Fruit fly (Drosophila melanogaster) whole organism, embryonic: ENCODE data around the gene GNBP3.
A peak's percentile ranks its signal among the peaks of the same experiment; 100 is the strongest.

Source experiments
- Abd-B ChIP-seq: fragments of 200-800 bp; sonication (Bioruptor generic); optimal IDR thresholded peaks from 2 replicates; lab custom pipeline; 2018; ENCODE audit warnings: missing biosample characterization, mild to moderate bottlenecking, missing genetic modification characterization, moderate library complexity
- Ada2b ChIP-seq: fragments of 200-800 bp; sonication (Bioruptor generic); IDR thresholded peaks from 2 replicates; pipeline ENCODE4 v1.3.6; 2022; ENCODE audit warnings: missing biosample characterization, missing genetic modification characterization
- Atf-2 ChIP-seq: fragments of 200-800 bp; sonication (Bioruptor generic); optimal IDR thresholded peaks from 2 replicates; lab custom pipeline; 2016; ENCODE audit warnings: missing biosample characterization, missing genetic modification characterization
- B-H2 ChIP-seq: fragments of 200-800 bp; sonication (Bioruptor generic); optimal IDR thresholded peaks from 2 replicates; lab custom pipeline; 2018; ENCODE audit warnings: missing biosample characterization, mild to moderate bottlenecking, missing genetic modification characterization
- CG10543 ChIP-seq: fragments of 200-800 bp; sonication (Bioruptor generic); optimal IDR thresholded peaks from 3 replicates; lab custom pipeline; 2017; ENCODE audit warnings: missing biosample characterization, mild to moderate bottlenecking, missing genetic modification characterization, moderate library complexity
- CG14667 ChIP-seq: fragments of 200-800 bp; sonication (Bioruptor generic); IDR thresholded peaks from 2 replicates; pipeline ENCODE4 v1.3.6; 2022; ENCODE audit warnings: missing biosample characterization, missing genetic modification characterization
- CG1792 ChIP-seq: fragments of 200-800 bp; sonication (Bioruptor generic); optimal IDR thresholded peaks from 2 replicates; lab custom pipeline; 2016; ENCODE audit warnings: missing biosample characterization, missing genetic modification characterization
- CG18599 ChIP-seq: fragments of 200-800 bp; sonication (Bioruptor generic); optimal IDR thresholded peaks from 3 replicates; lab custom pipeline; 2017; ENCODE audit warnings: missing biosample characterization, missing genetic modification characterization, mild to moderate bottlenecking, moderate library complexity, missing genetic modification reagents
- CG2120 ChIP-seq: fragments of 200-800 bp; sonication (Bioruptor generic); optimal IDR thresholded peaks from 3 replicates; lab custom pipeline; 2016; ENCODE audit warnings: missing biosample characterization, missing genetic modification characterization
- CG2889 ChIP-seq: fragments of 200-800 bp; sonication (Bioruptor generic); IDR thresholded peaks from 3 replicates; pipeline ENCODE4 v1.3.6; 2022; ENCODE audit warnings: missing biosample characterization, missing genetic modification characterization
- CG43689 ChIP-seq: fragments of 200-800 bp; sonication (Bioruptor generic); IDR thresholded peaks from 2 replicates; pipeline ENCODE4 v1.3.6; 2022; ENCODE audit warnings: missing biosample characterization, missing genetic modification characterization
- CG4617 ChIP-seq: fragments of 200-800 bp; sonication (Bioruptor generic); optimal IDR thresholded peaks from 3 replicates; lab custom pipeline; 2016; ENCODE audit warnings: missing biosample characterization, missing genetic modification characterization, borderline replicate concordance
- CG6654 ChIP-seq: fragments of 200-800 bp; sonication (Bioruptor generic); optimal IDR thresholded peaks from 2 replicates; lab custom pipeline; 2017; ENCODE audit warnings: missing biosample characterization, mild to moderate bottlenecking, missing genetic modification characterization
- CG6683 ChIP-seq: fragments of 200-800 bp; sonication (Bioruptor generic); optimal IDR thresholded peaks from 2 replicates; lab custom pipeline; 2017; ENCODE audit warnings: missing biosample characterization, mild to moderate bottlenecking, missing genetic modification characterization, missing genetic modification reagents
- CG7786 ChIP-seq: fragments of 200-800 bp; sonication (Bioruptor generic); optimal IDR thresholded peaks from 2 replicates; lab custom pipeline; 2016; ENCODE audit warnings: missing biosample characterization, missing genetic modification characterization
- CG7963 ChIP-seq: fragments of 200-800 bp; sonication (Bioruptor generic); IDR thresholded peaks from 3 replicates; pipeline ENCODE4 v1.3.6; 2022; ENCODE audit warnings: missing biosample characterization, missing genetic modification characterization; ENCODE audit not compliant: partially characterized antibody
- CG9437 ChIP-seq: fragments of 200-800 bp; sonication (Bioruptor generic); optimal IDR thresholded peaks from 2 replicates; lab custom pipeline; 2018; ENCODE audit warnings: missing biosample characterization, mild to moderate bottlenecking, missing genetic modification characterization
- CG9876 ChIP-seq: fragments of 200-800 bp; sonication (Bioruptor generic); optimal IDR thresholded peaks from 2 replicates; lab custom pipeline; 2016; ENCODE audit warnings: missing biosample characterization, missing genetic modification characterization
- Chrac-16 ChIP-seq: fragments of 200-800 bp; sonication (Bioruptor generic); optimal IDR thresholded peaks from 3 replicates; lab custom pipeline; 2016; ENCODE audit warnings: missing biosample characterization, missing genetic modification characterization
- CkIIα-i1 ChIP-seq: fragments of 200-800 bp; sonication (Bioruptor generic); IDR thresholded peaks from 2 replicates; pipeline ENCODE4 v1.3.6; 2022; ENCODE audit warnings: missing biosample characterization, missing genetic modification characterization
- Dip3 ChIP-seq: fragments of 200-800 bp; sonication (Bioruptor generic); optimal IDR thresholded peaks from 3 replicates; lab custom pipeline; 2016; ENCODE audit warnings: missing biosample characterization, missing genetic modification characterization
- Doc3 ChIP-seq: fragments of 200-800 bp; sonication (Bioruptor generic); IDR thresholded peaks from 3 replicates; pipeline ENCODE4 v1.3.6; 2022; ENCODE audit warnings: missing biosample characterization, missing genetic modification characterization; ENCODE audit not compliant: partially characterized antibody
- E2f1 ChIP-seq: fragments of 200-800 bp; sonication (Bioruptor generic); IDR thresholded peaks from 2 replicates; pipeline ENCODE4 v1.3.6; 2022; ENCODE audit warnings: missing biosample characterization, missing genetic modification characterization
- Lim3 ChIP-seq: fragments of 200-800 bp; sonication (Bioruptor generic); IDR thresholded peaks from 2 replicates; pipeline ENCODE4 v1.3.6; 2022; ENCODE audit warnings: missing biosample characterization, missing genetic modification characterization
- Rfx ChIP-seq: fragments of 200-800 bp; sonication (Bioruptor generic); IDR thresholded peaks from 2 replicates; pipeline ENCODE4 v1.3.6; 2022; ENCODE audit warnings: missing biosample characterization, missing genetic modification characterization
- Six4 ChIP-seq: fragments of 200-800 bp; sonication (Bioruptor generic); optimal IDR thresholded peaks from 2 replicates; lab custom pipeline; 2016; ENCODE audit warnings: missing biosample characterization, missing genetic modification characterization
- Sry-β ChIP-seq: fragments of 200-800 bp; sonication (Bioruptor generic); optimal IDR thresholded peaks from 2 replicates; lab custom pipeline; 2018; ENCODE audit warnings: missing biosample characterization, mild to moderate bottlenecking, missing genetic modification characterization, moderate library complexity
- Usf ChIP-seq: fragments of 200-800 bp; sonication (Bioruptor generic); optimal IDR thresholded peaks from 2 replicates; lab custom pipeline; 2017; ENCODE audit warnings: missing genotype, missing biosample characterization, missing genetic modification characterization
- al ChIP-seq: fragments of 200-800 bp; sonication (Bioruptor generic); IDR thresholded peaks from 2 replicates; pipeline ENCODE4 v1.3.6; 2022; ENCODE audit warnings: missing biosample characterization, missing genetic modification characterization
- cad ChIP-seq: fragments of >200 bp; optimal IDR thresholded peaks from 2 replicates; lab custom pipeline; 2017; ENCODE audit warnings: missing biosample characterization, missing genetic modification characterization
- cg ChIP-seq: fragments of 200-800 bp; sonication (Bioruptor generic); optimal IDR thresholded peaks from 3 replicates; lab custom pipeline; 2019; ENCODE audit warnings: missing biosample characterization, mild to moderate bottlenecking, missing genetic modification characterization, moderate library complexity
- chif ChIP-seq, 2 experiments: fragments of 200-800 bp; sonication (Bioruptor generic); optimal IDR thresholded peaks; 3 replicates each; lab custom pipeline; 2016; ENCODE audit warnings: missing biosample characterization in 2 of 2, missing genetic modification characterization in 2 of 2
- ci ChIP-seq: fragments of 200-800 bp; sonication (Bioruptor generic); IDR thresholded peaks from 3 replicates; pipeline ENCODE4 v1.3.6; 2022; ENCODE audit warnings: missing biosample characterization, missing genetic modification characterization
- dimm ChIP-seq: fragments of 200-800 bp; sonication (Bioruptor generic); IDR thresholded peaks from 2 replicates; pipeline ENCODE4 v1.3.6; 2022; ENCODE audit warnings: missing biosample characterization, missing genetic modification characterization
- grau ChIP-seq: fragments of 200-800 bp; optimal IDR thresholded peaks from 3 replicates; lab custom pipeline; 2019; ENCODE audit warnings: missing biosample characterization, mild to moderate bottlenecking, missing genetic modification characterization, moderate library complexity
- jumu ChIP-seq: fragments of 200-800 bp; sonication (Bioruptor generic); optimal IDR thresholded peaks from 3 replicates; lab custom pipeline; 2016; ENCODE audit warnings: missing biosample characterization, missing genetic modification characterization
- klu ChIP-seq: fragments of 200-800 bp; sonication (Bioruptor generic); IDR thresholded peaks from 2 replicates; pipeline ENCODE4 v1.3.6; 2022; ENCODE audit warnings: missing biosample characterization, missing genetic modification characterization
- lilli ChIP-seq: fragments of 200-800 bp; sonication (Bioruptor generic); optimal IDR thresholded peaks from 3 replicates; lab custom pipeline; 2016; ENCODE audit warnings: missing biosample characterization, missing genetic modification characterization
- nom ChIP-seq: fragments of 200-800 bp; sonication (Bioruptor generic); optimal IDR thresholded peaks from 2 replicates; lab custom pipeline; 2017; ENCODE audit warnings: missing biosample characterization, missing genetic modification characterization, mild to moderate bottlenecking, moderate library complexity, missing genetic modification reagents
- pan ChIP-seq, 4 experiments: fragments of >200 bp in 3 of 4; fragments of 200-800 bp in 1 of 4; sonication (Bioruptor generic) in 1 of 4; optimal IDR thresholded peaks in 3 of 4; IDR thresholded peaks in 1 of 4; 2 replicates each; pipeline versions ENCODE4 v1.3.6 to Lab custom; 2017 to 2022; ENCODE audit warnings: missing biosample characterization in 2 of 4, missing genetic modification characterization in 2 of 4, mixed read lengths in 1 of 4
- phol ChIP-seq: fragments of 200-800 bp; sonication (Bioruptor generic); optimal IDR thresholded peaks from 3 replicates; lab custom pipeline; 2018; ENCODE audit warnings: missing biosample characterization, mild to moderate bottlenecking, missing genetic modification characterization, moderate library complexity
- psq ChIP-seq: fragments of 200-800 bp; sonication (Bioruptor generic); optimal IDR thresholded peaks from 2 replicates; lab custom pipeline; 2017; ENCODE audit warnings: missing biosample characterization, missing genetic modification characterization
- ranshi ChIP-seq: fragments of 200-800 bp; sonication (Bioruptor generic); IDR thresholded peaks from 2 replicates; pipeline ENCODE4 v1.3.6; 2022; ENCODE audit warnings: missing biosample characterization, missing genetic modification characterization
- schlank ChIP-seq: fragments of 200-800 bp; sonication (Bioruptor generic); optimal IDR thresholded peaks from 2 replicates; lab custom pipeline; 2018; ENCODE audit warnings: missing biosample characterization, mild to moderate bottlenecking, missing genetic modification characterization
- sug ChIP-seq: fragments of 200-800 bp; optimal IDR thresholded peaks from 2 replicates; lab custom pipeline; 2019; ENCODE audit warnings: missing biosample characterization, mild to moderate bottlenecking, missing genetic modification characterization, moderate library complexity
- vnd ChIP-seq: fragments of 200-800 bp; sonication (Bioruptor generic); IDR thresholded peaks from 3 replicates; pipeline ENCODE4 v1.3.6; 2022; ENCODE audit warnings: missing biosample characterization, missing genetic modification characterization; ENCODE audit not compliant: partially characterized antibody
- wor ChIP-seq: fragments of 200-800 bp; sonication (Bioruptor generic); IDR thresholded peaks from 2 replicates; pipeline ENCODE4 v1.3.6; 2022; ENCODE audit warnings: missing biosample characterization, missing genetic modification characterization
- zen ChIP-seq: fragments of 200-800 bp; sonication (Bioruptor generic); optimal IDR thresholded peaks from 3 replicates; lab custom pipeline; 2018; ENCODE audit warnings: missing biosample characterization, mild to moderate bottlenecking, missing genetic modification characterization, moderate library complexity
- zen2 ChIP-seq: fragments of 200-800 bp; sonication (Bioruptor generic); IDR thresholded peaks from 3 replicates; pipeline ENCODE4 v1.3.6; 2022; ENCODE audit warnings: missing biosample characterization, missing genetic modification characterization; ENCODE audit not compliant: partially characterized antibody

The GNBP3 gene

DNA sequence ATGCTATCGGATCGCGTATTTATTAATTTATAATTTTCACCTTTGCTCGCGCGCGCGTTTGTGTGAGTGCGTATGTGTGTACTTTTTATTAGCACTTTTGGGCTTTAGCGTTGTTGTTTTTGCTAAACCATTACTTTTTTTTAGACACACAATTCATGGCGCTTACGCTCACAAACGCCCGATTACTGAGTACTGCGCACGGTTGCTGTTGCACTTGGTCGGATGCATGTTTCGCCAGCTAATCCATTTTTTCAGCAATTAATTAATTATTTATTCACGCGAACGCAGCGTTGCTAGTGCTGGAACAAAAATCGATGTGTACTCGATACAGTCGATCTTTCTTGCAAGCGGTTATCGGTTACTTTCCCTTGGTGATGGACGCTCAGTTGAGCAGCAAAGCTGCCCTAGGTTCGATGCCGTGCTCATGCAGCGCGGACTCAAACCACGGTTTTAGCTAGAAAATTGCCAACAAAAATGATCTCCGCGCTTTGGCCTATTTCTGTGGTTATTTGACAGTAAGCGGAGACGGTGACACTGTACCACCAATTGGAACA is 42.9 kb downstream of the GNBP3 start, which contains the start of the genes smg and CG5087 (continued):
- TF ChIP-seq ci (GFP tag; lab: Robert Waterston, UW): peak; percentile 60; the same call in 1 of the 3 replicates
- TF ChIP-seq nom (GFP tag; lab: Kevin White, UChicago): peak; percentile 0
- TF ChIP-seq CG1792 (GFP tag; lab: Kevin White, UChicago): peak; percentile 9
- no peak for TF ChIP-seq wor (GFP tag; lab: Robert Waterston, UW)
- TF ChIP-seq CkIIα-i1: no peak
- TF ChIP-seq al (GFP tag; lab: Robert Waterston, UW): peak; percentile 27; the same call in 1 of the 2 replicates
- peak; percentile 8 for TF ChIP-seq CG7786
- TF ChIP-seq Doc3 (GFP tag; lab: Robert Waterston, UW): peak; percentile 55; the same call in 1 of the 3 replicates
- peak; percentile 7 for TF ChIP-seq Chrac-16 (GFP tag; lab: Kevin White, UChicago)
- peak; percentile 54 for TF ChIP-seq lilli (GFP tag; lab: Kevin White, UChicago)
- no peak for TF ChIP-seq Ada2b
- no peak for TF ChIP-seq CG2889 (GFP tag; lab: Robert Waterston, UW)
- no peak for TF ChIP-seq CG6654
- peak; percentile 66 for TF ChIP-seq jumu (GFP tag; lab: Kevin White, UChicago)
- no peak for TF ChIP-seq pan (optimal IDR thresholded peaks at IDR 0.05; lab: Kevin White, UChicago)
- TF ChIP-seq pan (GFP tag; optimal IDR thresholded peaks at IDR 0.05 in 1 of 2, IDR thresholded peaks at IDR 0.05 in 1 of 2): peak in 1 of 2 experiments; percentile 33
- peak; percentile 9 for TF ChIP-seq Usf (GFP tag; lab: Kevin White, UChicago)
- TF ChIP-seq CG4617 (GFP tag; lab: Kevin White, UChicago): peak; percentile 98
- TF ChIP-seq CG7963: peak; percentile 42; the same call in 2 of the 3 replicates
- TF ChIP-seq CG2120 (GFP tag; lab: Kevin White, UChicago): peak; percentile 72
- TF ChIP-seq CG9876: peak; percentile 46
- no peak for TF ChIP-seq klu (GFP tag; lab: Robert Waterston, UW)
- peak; percentile 2 to 57 for TF ChIP-seq chif (GFP tag; optimal IDR thresholded peaks at IDR 0.05; lab: Kevin White, UChicago)
- no peak for TF ChIP-seq Lim3 (GFP tag; lab: Robert Waterston, UW)
- TF ChIP-seq B-H2 (GFP tag; lab: Kevin White, UChicago): peak; percentile 64
- TF ChIP-seq zen (tag; lab: Kevin White, UChicago): peak; percentile 68
- no peak for TF ChIP-seq CG43689 (GFP tag; lab: Robert Waterston, UW)
- TF ChIP-seq phol (tag; lab: Kevin White, UChicago): peak; percentile 72
- peak; percentile 77 for TF ChIP-seq Rfx (GFP tag; lab: Robert Waterston, UW)
- peak; percentile 14; the same call in 1 of the 2 replicates for TF ChIP-seq E2f1 (GFP tag; lab: Robert Waterston, UW)
- 0 out of 2 replicates have a peak, but pooled peaks have one; percentile 27 for TF ChIP-seq ranshi (GFP tag; lab: Robert Waterston, UW)
- TF ChIP-seq Atf-2: peak; percentile 18
- peak; percentile 74 for TF ChIP-seq cg (GFP tag; lab: Kevin White, UChicago)
- peak; percentile 23 for TF ChIP-seq grau
- TF ChIP-seq CG10543 (GFP tag; lab: Kevin White, UChicago): peak; percentile 48
- TF ChIP-seq Abd-B: peak; percentile 33
- peak; percentile 79 for TF ChIP-seq Sry-β (GFP tag; lab: Kevin White, UChicago)
- no peak for TF ChIP-seq dimm
- TF ChIP-seq cad (GFP tag; lab: Kevin White, UChicago): no peak
- TF ChIP-seq CG14667 (GFP tag; lab: Robert Waterston, UW): no peak
- TF ChIP-seq Dip3 (GFP tag; lab: Kevin White, UChicago): peak; percentile 73
- no peak for TF ChIP-seq CG18599 (GFP tag; lab: Kevin White, UChicago)
- TF ChIP-seq schlank (tag; lab: Kevin White, UChicago): no peak
- TF ChIP-seq CG6683 (GFP tag; lab: Kevin White, UChicago): no peak
- TF ChIP-seq sug: peak; percentile 50
- TF ChIP-seq CG9437 (GFP tag; lab: Kevin White, UChicago): no peak
- no peak for TF ChIP-seq zen2 (GFP tag; lab: Robert Waterston, UW)
- TF ChIP-seq Six4 (GFP tag; lab: Kevin White, UChicago): peak; percentile 2
- peak; percentile 30; the same call in 1 of the 3 replicates for TF ChIP-seq vnd (GFP tag; lab: Robert Waterston, UW)
- TF ChIP-seq psq (GFP tag; lab: Kevin White, UChicago): peak; percentile 15
